Worm (Caenorhabditis elegans): ENCODE measurements around the gene nhr-11.

- TF ChIP-seq dve-1 (tag; optimal IDR thresholded peaks at IDR 0.05) (no peak), mec-3 (tag; optimal IDR thresholded peaks at IDR 0.05; ENCODE audit: borderline replicate concordance) (no peak), rnt-1 (tag; optimal IDR thresholded peaks at IDR 0.05) (no peak), pqm-1 (tag; optimal IDR thresholded peaks at IDR 0.05) (no peak), pha-4 (tag; optimal IDR thresholded peaks at IDR 0.05) (no peak), ama-1 (optimal IDR thresholded peaks at IDR 0.05) (no peak), T23F11.4 (GFP tag; optimal IDR thresholded peaks at IDR 0.05) (no peak), sox-4 (tag; optimal IDR thresholded peaks at IDR 0.05) (no peak), lim-6 (tag; optimal IDR thresholded peaks at IDR 0.05) (no peak), hlh-15 (tag; optimal IDR thresholded peaks at IDR 0.05) (no peak), pag-3 (tag; optimal IDR thresholded peaks at IDR 0.05; ENCODE audit: borderline replicate concordance) (no peak)
Measured at ce11 chrIV:9100835-9101234, 31.0 kb downstream of the nhr-11 start.

Measured in whole organism, late embryonic.